Worm (Caenorhabditis elegans): ENCODE data around the gene C25H3.1.

Gene C25H3.1

DNA sequence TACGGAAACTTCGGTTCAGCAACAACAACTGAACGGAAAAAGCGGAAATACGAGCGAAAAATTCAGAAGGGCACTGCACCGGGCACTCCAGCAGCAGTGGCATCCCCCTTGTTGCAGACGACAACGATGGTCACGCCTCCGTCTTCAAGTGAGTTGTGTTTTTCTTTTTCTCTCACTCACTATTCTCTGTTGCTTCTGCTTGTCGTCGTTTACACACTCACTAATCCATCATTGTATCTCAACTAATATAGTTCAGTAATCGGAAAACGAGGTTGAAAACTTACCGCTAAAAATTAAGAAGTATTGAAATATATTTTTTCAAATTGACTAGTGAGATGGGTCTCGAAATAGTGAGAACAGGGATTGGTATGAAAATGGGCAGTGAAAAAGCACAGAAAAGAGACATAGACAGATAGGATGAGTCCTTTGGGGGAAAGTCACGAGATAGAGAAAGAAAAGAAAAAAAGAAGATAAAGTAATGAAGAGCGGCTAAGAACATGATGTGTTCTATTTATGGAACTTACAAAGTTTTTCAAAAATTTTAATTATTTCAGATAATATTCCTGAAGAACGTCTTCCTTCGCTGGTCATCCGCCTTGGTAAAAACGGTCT is 35.6 kb upstream of the C25H3.1 start:
- TF ChIP-seq ceh-82 (tag; optimal IDR thresholded peaks at IDR 0.05), result no peak
- no peak for TF ChIP-seq nhr-6 (tag; optimal IDR thresholded peaks at IDR 0.05)
- TF ChIP-seq C34F6.9 (tag; optimal IDR thresholded peaks at IDR 0.05), result peak; percentile 29
- no peak for TF ChIP-seq blmp-1 (tag; optimal IDR thresholded peaks at IDR 0.05; ENCODE audit: insufficient read depth)
- no peak for TF ChIP-seq nhr-129 (tag; optimal IDR thresholded peaks at IDR 0.05)
- no peak for TF ChIP-seq alr-1 (tag; optimal IDR thresholded peaks at IDR 0.05)
- TF ChIP-seq ceh-16 (tag; optimal IDR thresholded peaks at IDR 0.05), result no peak
- TF ChIP-seq elt-1 (tag; optimal IDR thresholded peaks at IDR 0.05), result no peak
- TF ChIP-seq mdl-1 (tag; optimal IDR thresholded peaks at IDR 0.05), result no peak
- TF ChIP-seq unc-55 (GFP tag; optimal IDR thresholded peaks at IDR 0.05), result peak; percentile 44
- no peak for TF ChIP-seq fos-1 (tag; optimal IDR thresholded peaks at IDR 0.05)
- TF ChIP-seq nhr-237 (tag; optimal IDR thresholded peaks at IDR 0.05), result no peak
- peak; percentile 39 for TF ChIP-seq crh-2 (tag; optimal IDR thresholded peaks at IDR 0.05)
- no peak for TF ChIP-seq skn-1 (tag; optimal IDR thresholded peaks at IDR 0.05)
- peak; percentile 4 for TF ChIP-seq sma-9 (GFP tag; optimal IDR thresholded peaks at IDR 0.05)
- TF ChIP-seq sma-9 (tag; optimal IDR thresholded peaks at IDR 0.05), result no peak
- no peak for TF ChIP-seq mbf-1 (tag; optimal IDR thresholded peaks at IDR 0.05)
- no peak for TF ChIP-seq gmeb-1 (tag; optimal IDR thresholded peaks at IDR 0.05)
- TF ChIP-seq lsy-2 (tag; optimal IDR thresholded peaks at IDR 0.05), result peak in 1 of 2 experiments; percentile 49
- TF ChIP-seq nhr-25 (tag; optimal IDR thresholded peaks at IDR 0.05), result no peak
- TF ChIP-seq snpc-4 (tag; optimal IDR thresholded peaks at IDR 0.05), result no peak
- TF ChIP-seq dmd-4 (tag; optimal IDR thresholded peaks at IDR 0.05), result no peak
- TF ChIP-seq aly-2 (tag; optimal IDR thresholded peaks at IDR 0.05), result no peak
- TF ChIP-seq nhr-77 (tag; optimal IDR thresholded peaks at IDR 0.05), result no peak
- TF ChIP-seq elt-3 (tag; optimal IDR thresholded peaks at IDR 0.05), result no peak

DNA sequence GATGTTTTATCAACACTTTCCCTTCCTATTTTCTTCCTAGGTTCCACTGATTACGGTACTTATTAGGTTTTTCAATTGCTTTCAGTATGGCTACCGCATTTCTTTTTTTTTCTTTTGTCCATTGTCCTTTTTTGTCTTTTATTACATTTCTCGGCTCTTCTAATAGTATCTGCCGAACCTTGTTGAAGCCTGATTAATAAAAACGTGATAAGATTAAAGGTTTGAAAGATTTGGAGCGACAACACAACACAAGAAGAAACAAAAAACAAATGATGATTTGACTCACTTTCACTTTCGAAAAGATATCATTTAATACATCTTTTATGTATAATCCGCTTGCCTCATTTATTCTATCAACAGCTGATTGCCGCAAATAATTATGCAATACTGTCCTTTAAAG is 33.8 kb upstream of the C25H3.1 start, which contains the start of gene C25H3.15:
Gene C25H3.15, plus strand, starts transcription at position 301 of the 400 bp plus-strand sequence.
- TF ChIP-seq nhr-12 (tag; optimal IDR thresholded peaks at IDR 0.05), result no peak

DNA sequence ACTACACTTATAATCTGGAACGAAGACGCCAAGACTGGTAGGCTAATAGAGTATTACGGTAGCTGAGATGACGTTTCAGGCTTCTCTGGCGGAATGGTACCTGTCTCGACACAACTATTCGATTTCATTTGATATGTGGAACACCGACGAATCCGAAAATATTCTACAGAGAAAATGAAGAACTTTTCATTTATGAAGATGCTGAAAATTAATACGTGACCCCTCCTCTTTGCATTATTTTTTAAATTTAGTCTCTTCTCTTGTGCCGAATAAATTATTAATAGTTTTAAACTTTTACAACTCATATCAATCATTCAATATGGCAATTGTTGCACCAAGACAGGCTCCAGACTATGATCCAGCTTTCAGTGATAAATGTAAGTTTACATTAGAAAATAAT is 32.9 kb upstream of the C25H3.1 start, which contains the start of gene C25H3.16:
Gene C25H3.16, plus strand, starts transcription at position 301 of the 400 bp plus-strand sequence.
- TF ChIP-seq egl-27 (tag; optimal IDR thresholded peaks at IDR 0.05) (no peak), Y55F3AM.14 (GFP tag; optimal IDR thresholded peaks at IDR 0.05) (no peak), ztf-4 (tag; optimal IDR thresholded peaks at IDR 0.05) (no peak), ztf-1 (GFP tag; conservative IDR thresholded peaks at IDR 0.05) (no peak), alr-1 (tag; optimal IDR thresholded peaks at IDR 0.05) (no peak), lin-39 (tag; optimal IDR thresholded peaks at IDR 0.05) (no peak), ama-1 (optimal IDR thresholded peaks at IDR 0.05) (no peak), nhr-12 (tag; optimal IDR thresholded peaks at IDR 0.05) (no peak), ceh-82 (tag; optimal IDR thresholded peaks at IDR 0.05) (no peak), ZK546.5 (tag; optimal IDR thresholded peaks at IDR 0.05) (no peak), sma-9 (GFP tag; optimal IDR thresholded peaks at IDR 0.05) (no peak), sma-9 (tag; optimal IDR thresholded peaks at IDR 0.05) (no peak), unc-55 (GFP tag; optimal IDR thresholded peaks at IDR 0.05) (no peak), mab-5 (tag; optimal IDR thresholded peaks at IDR 0.05) (no peak), skn-1 (tag; optimal IDR thresholded peaks at IDR 0.05) (no peak), nhr-11 (tag; optimal IDR thresholded peaks at IDR 0.05) (no peak), nhr-6 (tag; optimal IDR thresholded peaks at IDR 0.05) (no peak)

DNA sequence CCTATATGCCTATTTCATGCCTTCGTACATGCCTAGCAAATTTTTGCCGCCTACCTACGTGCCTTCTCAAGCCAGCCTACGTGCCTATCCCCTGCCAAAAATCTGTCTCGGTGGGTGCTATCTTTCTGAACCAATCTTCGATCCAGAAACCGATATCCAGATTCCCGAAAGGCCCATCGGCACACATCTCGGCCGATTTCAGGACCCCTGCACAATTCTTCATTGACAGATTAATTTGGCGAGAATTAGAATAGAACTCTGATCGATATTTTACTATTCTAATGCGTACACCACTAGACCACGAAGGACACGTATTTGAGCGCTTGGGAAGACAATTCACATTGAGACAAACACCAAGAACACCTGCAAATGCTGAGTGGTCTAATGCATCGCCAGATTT is 31.3 kb upstream of the C25H3.1 start:
- no peak for TF ChIP-seq unc-55 (GFP tag; optimal IDR thresholded peaks at IDR 0.05)
- no peak for TF ChIP-seq alr-1 (tag; optimal IDR thresholded peaks at IDR 0.05)
- TF ChIP-seq C34F6.9 (tag; optimal IDR thresholded peaks at IDR 0.05), result no peak
- TF ChIP-seq nhr-23 (tag; optimal IDR thresholded peaks at IDR 0.05), result no peak
- TF ChIP-seq lsy-2 (tag; optimal IDR thresholded peaks at IDR 0.05), result no peak
- no peak for TF ChIP-seq F13H6.1 (tag; optimal IDR thresholded peaks at IDR 0.05)
- TF ChIP-seq ztf-11 (tag; optimal IDR thresholded peaks at IDR 0.05), result no peak
- no peak for TF ChIP-seq lin-11 (tag; optimal IDR thresholded peaks at IDR 0.05)
- no peak for TF ChIP-seq mab-5 (tag; optimal IDR thresholded peaks at IDR 0.05)
- TF ChIP-seq fos-1 (tag; optimal IDR thresholded peaks at IDR 0.05), result no peak
- TF ChIP-seq blmp-1 (tag; optimal IDR thresholded peaks at IDR 0.05; ENCODE audit: insufficient read depth), result no peak
- no peak for TF ChIP-seq zag-1 (tag; optimal IDR thresholded peaks at IDR 0.05)
- no peak for TF ChIP-seq ceh-82 (tag; optimal IDR thresholded peaks at IDR 0.05)
- no peak for TF ChIP-seq snpc-4 (tag; optimal IDR thresholded peaks at IDR 0.05)
- TF ChIP-seq ceh-16 (tag; optimal IDR thresholded peaks at IDR 0.05), result no peak
- TF ChIP-seq ztf-4 (tag; optimal IDR thresholded peaks at IDR 0.05), result no peak

Data from whole organism, L2 larva.